Worm (Caenorhabditis elegans) whole organism, early embryonic: ENCODE data around the gene ncs-7.

ENCODE experiments used
- ama-1 ChIP-seq: fragments of 150-350 bp; optimal IDR thresholded peaks from 2 replicates; lab custom pipeline; 2014
- ceh-13 ChIP-seq: fragments of 200-800 bp; sonication (Bioruptor generic); optimal IDR thresholded peaks from 2 replicates; lab custom pipeline; 2018; ENCODE audit warnings: mild to moderate bottlenecking, missing genetic modification characterization, missing compliant biosample characterization

ce11 chrX:17614245-17614644 lies at the start of gene ncs-7:
- TF ChIP-seq ceh-13 (GFP tag; lab: Kevin White, UChicago) (no peak), ama-1 (lab: Kevin White, UChicago) (no peak)
